Fruit fly (Drosophila melanogaster): ENCODE data around the gene BoYb.

BoYb gene

dm6 chr3L:22878723-22879343 lies 22.9 kb upstream of the BoYb start, which contains the start of the genes Chro and Ssl1 (continued):
- TF ChIP-seq Nf-YA (GFP tag; IDR thresholded peaks at IDR 0.05) (peak; percentile 100), nom (GFP tag; optimal IDR thresholded peaks at IDR 0.05) (peak; percentile 99), CG13287 (GFP tag; IDR thresholded peaks at IDR 0.05; ENCODE audit: partially characterized antibody) (peak; percentile 47), CG15696 (tag; optimal IDR thresholded peaks at IDR 0.05) (peak; percentile 100), Hr3 (GFP tag; optimal IDR thresholded peaks at IDR 0.05) (peak; percentile 100), pzg (GFP tag; optimal IDR thresholded peaks at IDR 0.05) (peak; percentile 79), CG7839 (tag; optimal IDR thresholded peaks at IDR 0.05) (peak; percentile 100), Aef1 (GFP tag; IDR thresholded peaks at IDR 0.05) (peak; percentile 100), CG4360 (GFP tag; IDR thresholded peaks at IDR 0.05) (peak; percentile 96), hb (GFP tag; IDR thresholded peaks at IDR 0.05; ENCODE audit: partially characterized antibody) (no peak), gt (GFP tag; IDR thresholded peaks at IDR 0.05) (peak; percentile 100), h (optimal IDR thresholded peaks at IDR 0.05) (no peak), CG14441 (GFP tag; IDR thresholded peaks at IDR 0.05) (peak; percentile 100), CG12391 (tag; optimal IDR thresholded peaks at IDR 0.05) (peak; percentile 100), nerfin-1 (tag; optimal IDR thresholded peaks at IDR 0.05) (peak; percentile 99), CG1832 (GFP tag; optimal IDR thresholded peaks at IDR 0.05) (peak; percentile 31), CG42726 (GFP tag; IDR thresholded peaks at IDR 0.05; ENCODE audit: partially characterized antibody) (peak; percentile 46; the same call in 1 of the 2 replicates), CG11085 (GFP tag; IDR thresholded peaks at IDR 0.05) (peak; percentile 99), toy (GFP tag; IDR thresholded peaks at IDR 0.05) (peak; percentile 99), Stat92E (GFP tag; optimal IDR thresholded peaks at IDR 0.05) (peak in 1 of 3 experiments; percentile 100), Nf-YC (tag; optimal IDR thresholded peaks at IDR 0.05) (peak; percentile 100), Ssrp (tag; optimal IDR thresholded peaks at IDR 0.05) (peak; percentile 100), Mes4 (GFP tag; optimal IDR thresholded peaks at IDR 0.05) (peak; percentile 100), CG14014 (GFP tag; IDR thresholded peaks at IDR 0.05) (peak; percentile 100), stc (GFP tag; IDR thresholded peaks at IDR 0.05) (peak; percentile 100), CG32532 (GFP tag; IDR thresholded peaks at IDR 0.05) (peak; percentile 100), tin (GFP tag; optimal IDR thresholded peaks at IDR 0.05) (peak; percentile 100), Dp (GFP tag; optimal IDR thresholded peaks at IDR 0.05) (peak; percentile 59), inv (GFP tag; IDR thresholded peaks at IDR 0.05; ENCODE audit: partially characterized antibody) (no peak), tgo (GFP tag; IDR thresholded peaks at IDR 0.05) (peak; percentile 100), Hmr (GFP tag; optimal IDR thresholded peaks at IDR 0.05) (peak; percentile 100), Atf3 (GFP tag; optimal IDR thresholded peaks at IDR 0.05) (peak; percentile 100), Myb (GFP tag; optimal IDR thresholded peaks at IDR 0.05) (peak; percentile 98), ttk (GFP tag; IDR thresholded peaks at IDR 0.05) (peak; percentile 100), CG1647 (GFP tag; optimal IDR thresholded peaks at IDR 0.05) (peak; percentile 100), CG1529 (GFP tag; optimal IDR thresholded peaks at IDR 0.05) (peak; percentile 100), CG9932 (GFP tag; IDR thresholded peaks at IDR 0.05) (peak; percentile 100), ash1 (GFP tag; optimal IDR thresholded peaks at IDR 0.05) (peak; percentile 98), CG7556 (GFP tag; optimal IDR thresholded peaks at IDR 0.05) (peak; percentile 100), zf30C (GFP tag; optimal IDR thresholded peaks at IDR 0.05) (peak; percentile 58), zfh2 (GFP tag; optimal IDR thresholded peaks at IDR 0.05) (peak; percentile 100), B-H1 (GFP tag; IDR thresholded peaks at IDR 0.05) (peak; percentile 100), CG12769 (tag; optimal IDR thresholded peaks at IDR 0.05) (peak; percentile 100), fru (optimal IDR thresholded peaks at IDR 0.05) (no peak), E2f2 (GFP tag; IDR thresholded peaks at IDR 0.05) (peak; percentile 96), row (GFP tag; IDR thresholded peaks at IDR 0.05) (peak; percentile 100), CG30431 (GFP tag; optimal IDR thresholded peaks at IDR 0.05) (peak; percentile 100), slp2 (GFP tag; optimal IDR thresholded peaks at IDR 0.05) (peak; percentile 100), mirr (GFP tag; optimal IDR thresholded peaks at IDR 0.05) (peak; percentile 99), Six4 (GFP tag; optimal IDR thresholded peaks at IDR 0.05) (peak; percentile 100), CG43689 (GFP tag; IDR thresholded peaks at IDR 0.05) (peak; percentile 99)

All from whole organism, embryonic.